Fruit fly (Drosophila melanogaster) whole organism, wandering third instar larva: Measurements from ENCODE around the gene CG33124.

Experiments
- Abd-B ChIP-seq: fragments of >200 bp; optimal IDR thresholded peaks from 2 replicates; lab custom pipeline; 2017; ENCODE audit warnings: missing biosample characterization, missing genetic modification characterization
- CG32264 ChIP-seq: fragments of 200-800 bp; sonication (Bioruptor generic); optimal IDR thresholded peaks from 2 replicates; lab custom pipeline; 2016; ENCODE audit warnings: missing biosample characterization, missing genetic modification characterization
- CG9705 ChIP-seq: fragments of 200-800 bp; sonication (Bioruptor generic); optimal IDR thresholded peaks from 2 replicates; lab custom pipeline; 2018; ENCODE audit warnings: missing biosample characterization, mild to moderate bottlenecking, missing genetic modification characterization
- CrebA ChIP-seq: fragments of 200-800 bp; sonication (Bioruptor generic); optimal IDR thresholded peaks from 2 replicates; lab custom pipeline; 2016; ENCODE audit warnings: missing biosample characterization, mild to moderate bottlenecking, missing genetic modification characterization, borderline replicate concordance
- Dfd ChIP-seq: fragments of >200 bp; optimal IDR thresholded peaks from 2 replicates; lab custom pipeline; 2017; ENCODE audit warnings: missing biosample characterization, missing genetic modification characterization
- Dif ChIP-seq: fragments of 200-275, 200-300 bp; sonication (Bioruptor generic); optimal IDR thresholded peaks from 2 replicates; lab custom pipeline; 2018; ENCODE audit warnings: missing biosample characterization, missing genetic modification characterization; ENCODE audit not compliant: partially characterized antibody
- GATAd ChIP-seq: sonication (Bioruptor generic); optimal IDR thresholded peaks from 2 replicates; lab custom pipeline; 2016; ENCODE audit warnings: missing biosample characterization, missing genetic modification characterization
- HLH106 ChIP-seq: fragments of 200-800 bp; optimal IDR thresholded peaks from 3 replicates; lab custom pipeline; 2019; ENCODE audit warnings: missing biosample characterization, mild to moderate bottlenecking, missing genetic modification characterization, moderate library complexity
- Hnf4 ChIP-seq: fragments of 200-800 bp; sonication (Bioruptor generic); optimal IDR thresholded peaks from 2 replicates; lab custom pipeline; 2016; ENCODE audit warnings: missing biosample characterization, mild to moderate bottlenecking, missing genetic modification characterization
- Hr78 ChIP-seq: fragments of >200 bp; optimal IDR thresholded peaks from 2 replicates; lab custom pipeline; 2017; ENCODE audit warnings: missing biosample characterization, missing genetic modification characterization
- Hr83 ChIP-seq: fragments of 200-300 bp; sonication (Bioruptor generic); optimal IDR thresholded peaks from 2 replicates; lab custom pipeline; 2016; ENCODE audit warnings: missing biosample characterization, mild to moderate bottlenecking, missing genetic modification characterization, moderate library complexity; ENCODE audit not compliant: poor library complexity, severe bottlenecking
- Jra ChIP-seq: sonication (Bioruptor generic); optimal IDR thresholded peaks from 2 replicates; lab custom pipeline; 2016; ENCODE audit warnings: missing biosample characterization, missing genetic modification characterization
- Mio ChIP-seq: sonication (Bioruptor generic); optimal IDR thresholded peaks from 2 replicates; lab custom pipeline; 2016; ENCODE audit warnings: missing biosample characterization, missing genetic modification characterization
- Myc ChIP-seq: fragments of >200 bp; optimal IDR thresholded peaks from 2 replicates; lab custom pipeline; 2017
- N ChIP-seq: fragments of >200 bp; optimal IDR thresholded peaks from 2 replicates; lab custom pipeline; 2018; ENCODE audit warnings: missing biosample characterization, missing external identifiers, missing genetic modification characterization
- OdsH ChIP-seq: fragments of 200-800 bp; sonication (Bioruptor generic); optimal IDR thresholded peaks from 2 replicates; lab custom pipeline; 2016; ENCODE audit warnings: missing biosample characterization, mild to moderate bottlenecking, missing genetic modification characterization
- Rel ChIP-seq, 2 experiments: fragments of 200-800 bp; sonication (Bioruptor generic) in 1 of 2; optimal IDR thresholded peaks; 2 replicates in 1 of 2; 3 replicates in 1 of 2; lab custom pipeline; 2016 to 2019; ENCODE audit warnings: mild to moderate bottlenecking in 2 of 2, missing biosample characterization in 2 of 2, missing genetic modification characterization in 2 of 2, moderate library complexity in 1 of 2
- Sp1 ChIP-seq: fragments of 200-800 bp; sonication (Bioruptor generic); optimal IDR thresholded peaks from 3 replicates; lab custom pipeline; 2019; ENCODE audit warnings: missing biosample characterization, mild to moderate bottlenecking, missing genetic modification characterization, moderate library complexity
- Vsx2 ChIP-seq: fragments of 200-300, 225-300 bp; sonication (Bioruptor generic); optimal IDR thresholded peaks from 2 replicates; lab custom pipeline; 2018; ENCODE audit warnings: missing biosample characterization, missing genetic modification characterization; ENCODE audit not compliant: partially characterized antibody
- br ChIP-seq: fragments of 200-800 bp; sonication (Bioruptor generic); optimal IDR thresholded peaks from 2 replicates; lab custom pipeline; 2016; ENCODE audit warnings: missing biosample characterization, missing genetic modification characterization
- brk ChIP-seq: fragments of 200-800 bp; sonication (Bioruptor generic); optimal IDR thresholded peaks from 2 replicates; lab custom pipeline; 2016; ENCODE audit warnings: missing biosample characterization, mild to moderate bottlenecking, missing genetic modification characterization
- dl ChIP-seq, 2 experiments: fragments of 175-275, 200-275 bp in 1 of 2; fragments of 200-275 bp in 1 of 2; sonication (Bioruptor generic); optimal IDR thresholded peaks; lab custom pipeline; 2018; ENCODE audit warnings: mild to moderate bottlenecking in 2 of 2, missing biosample characterization in 2 of 2, missing genetic modification characterization in 2 of 2, moderate library complexity in 2 of 2; ENCODE audit not compliant: partially characterized antibody in 2 of 2, insufficient read depth in 1 of 2
- dmrt93B ChIP-seq: fragments of 200-800 bp; sonication (Bioruptor generic); optimal IDR thresholded peaks from 2 replicates; lab custom pipeline; 2018; ENCODE audit warnings: missing biosample characterization, mild to moderate bottlenecking, missing genetic modification characterization
- dsf ChIP-seq: sonication (Bioruptor generic); optimal IDR thresholded peaks from 2 replicates; lab custom pipeline; 2016; ENCODE audit warnings: missing biosample characterization, missing genetic modification characterization, borderline replicate concordance
- ey ChIP-seq: fragments of 200-800 bp; sonication (Bioruptor generic); optimal IDR thresholded peaks from 2 replicates; lab custom pipeline; 2016; ENCODE audit warnings: missing biosample characterization, missing genetic modification characterization
- foxo ChIP-seq, 2 experiments: fragments of 200-800 bp; sonication (Bioruptor generic); optimal IDR thresholded peaks; 2 replicates in 1 of 2; 3 replicates in 1 of 2; lab custom pipeline; 2016 to 2017; ENCODE audit warnings: missing biosample characterization in 2 of 2, missing genetic modification characterization in 2 of 2
- fru ChIP-seq: fragments of 200-800 bp; sonication (Bioruptor generic); optimal IDR thresholded peaks from 3 replicates; lab custom pipeline; 2016; ENCODE audit warnings: missing biosample characterization, mild to moderate bottlenecking, missing genetic modification characterization
- h ChIP-seq: fragments of 200-800 bp; sonication (Bioruptor generic); optimal IDR thresholded peaks from 3 replicates; lab custom pipeline; 2016; ENCODE audit warnings: missing biosample characterization, mild to moderate bottlenecking, missing genetic modification characterization
- jim ChIP-seq: fragments of 175-275, 200-325 bp; sonication (Bioruptor generic); optimal IDR thresholded peaks from 2 replicates; lab custom pipeline; 2016; ENCODE audit warnings: missing biosample characterization, mild to moderate bottlenecking, missing genetic modification characterization
- lola ChIP-seq: fragments of >200 bp; optimal IDR thresholded peaks from 2 replicates; lab custom pipeline; 2017; ENCODE audit warnings: missing biosample characterization, missing genetic modification characterization
- pan ChIP-seq: fragments of >200 bp; optimal IDR thresholded peaks from 2 replicates; lab custom pipeline; 2017
- psq ChIP-seq: fragments of 200-800 bp; sonication (Bioruptor generic); optimal IDR thresholded peaks from 3 replicates; lab custom pipeline; 2017; ENCODE audit warnings: missing biosample characterization, mild to moderate bottlenecking, missing genetic modification characterization, moderate library complexity
- rgr ChIP-seq: fragments of 200-800 bp; sonication (Bioruptor generic); optimal IDR thresholded peaks from 3 replicates; lab custom pipeline; 2016; ENCODE audit warnings: missing biosample characterization, mild to moderate bottlenecking, missing genetic modification characterization
- sage ChIP-seq: fragments of 200-800 bp; sonication (Bioruptor generic); optimal IDR thresholded peaks from 2 replicates; lab custom pipeline; 2016; ENCODE audit warnings: missing biosample characterization, mild to moderate bottlenecking, missing genetic modification characterization
- sv ChIP-seq: fragments of 200-800 bp; sonication (Bioruptor generic); optimal IDR thresholded peaks from 3 replicates; lab custom pipeline; 2016; ENCODE audit warnings: missing biosample characterization, missing genetic modification characterization
- tai ChIP-seq: sonication (Bioruptor generic); optimal IDR thresholded peaks from 2 replicates; lab custom pipeline; 2016; ENCODE audit warnings: missing biosample characterization, missing genetic modification characterization
- usp ChIP-seq: fragments of >200 bp; optimal IDR thresholded peaks from 2 replicates; lab custom pipeline; 2017; ENCODE audit warnings: missing biosample characterization, missing genetic modification characterization
- woc ChIP-seq: sonication (Bioruptor generic); optimal IDR thresholded peaks from 2 replicates; lab custom pipeline; 2016; ENCODE audit warnings: missing biosample characterization, mild to moderate bottlenecking, missing genetic modification characterization

The CG33124 gene

DNA sequence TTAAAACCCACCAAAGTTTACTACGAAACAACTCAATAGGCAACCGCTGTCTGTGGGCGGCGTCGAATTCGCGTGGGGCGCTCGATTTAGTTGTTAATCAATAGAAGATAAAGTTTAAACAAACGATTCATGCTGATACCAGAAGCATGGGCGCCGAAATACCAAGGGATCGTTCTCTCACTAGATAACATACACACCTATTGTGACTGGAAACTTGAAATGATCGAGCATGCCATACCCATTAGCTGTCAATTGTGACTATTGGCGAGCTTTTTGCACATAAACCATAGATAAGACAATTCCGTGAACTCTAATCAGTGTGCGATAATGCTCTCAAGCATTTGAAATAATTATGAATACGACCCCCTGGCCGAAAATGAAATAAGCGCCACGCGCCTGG, 29.5 kb downstream of the CG33124 start:
- TF ChIP-seq Hr78 (no peak), br (no peak), Hr83 (GFP tag; lab: Kevin White, UChicago) (no peak), Abd-B (GFP tag; lab: Kevin White, UChicago) (no peak), dl (GFP tag; optimal IDR thresholded peaks at IDR 0.05; lab: Kevin White, UChicago; ENCODE audit: insufficient read depth in 1 of 2, partially characterized antibody in 2 of 2) (no peak), Hnf4 (GFP tag; lab: Kevin White, UChicago) (no peak), rgr (GFP tag; lab: Kevin White, UChicago) (no peak), sv (GFP tag; lab: Kevin White, UChicago) (peak; percentile 37), sage (GFP tag; lab: Kevin White, UChicago) (no peak), h (peak; percentile 30), CG32264 (GFP tag; lab: Kevin White, UChicago) (no peak), Dfd (no peak), Rel (GFP tag; optimal IDR thresholded peaks at IDR 0.05; lab: Kevin White, UChicago) (no peak), Rel (tag; optimal IDR thresholded peaks at IDR 0.05; lab: Kevin White, UChicago) (no peak)

DNA sequence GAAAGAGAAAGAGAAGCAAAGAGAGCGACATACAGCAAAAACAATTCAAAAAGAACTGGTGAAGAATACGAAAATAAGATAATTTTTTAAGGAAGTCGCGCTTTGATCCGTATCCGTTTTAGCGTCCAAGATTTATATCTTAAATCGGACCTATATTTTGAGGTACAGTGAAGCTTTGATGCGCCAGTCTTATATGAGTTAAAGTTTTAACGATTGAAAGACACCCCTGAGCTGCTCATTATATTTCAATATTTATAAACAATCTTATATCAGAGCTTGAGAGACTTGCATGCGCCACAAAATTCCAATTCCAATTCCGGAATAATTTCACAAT, 30.1 kb downstream of the CG33124 start:
- TF ChIP-seq rgr (GFP tag; lab: Kevin White, UChicago), result no peak
- peak; percentile 14 to 34 for TF ChIP-seq foxo (GFP tag; optimal IDR thresholded peaks at IDR 0.05; lab: Kevin White, UChicago)
- no peak for TF ChIP-seq Dif
- TF ChIP-seq CrebA (GFP tag; lab: Kevin White, UChicago), result no peak
- TF ChIP-seq psq, result no peak
- no peak for TF ChIP-seq GATAd
- TF ChIP-seq Rel (GFP tag; optimal IDR thresholded peaks at IDR 0.05; lab: Kevin White, UChicago), result no peak
- TF ChIP-seq Rel (tag; optimal IDR thresholded peaks at IDR 0.05; lab: Kevin White, UChicago), result no peak
- no peak for TF ChIP-seq brk (GFP tag; lab: Kevin White, UChicago)
- TF ChIP-seq Myc (lab: Kevin White, UChicago), result no peak
- no peak for TF ChIP-seq Sp1
- TF ChIP-seq ey (GFP tag; lab: Kevin White, UChicago), result peak; percentile 13
- TF ChIP-seq dmrt93B (GFP tag; lab: Kevin White, UChicago), result no peak
- no peak for TF ChIP-seq Abd-B (GFP tag; lab: Kevin White, UChicago)
- no peak for TF ChIP-seq br
- TF ChIP-seq Vsx2, result no peak

DNA sequence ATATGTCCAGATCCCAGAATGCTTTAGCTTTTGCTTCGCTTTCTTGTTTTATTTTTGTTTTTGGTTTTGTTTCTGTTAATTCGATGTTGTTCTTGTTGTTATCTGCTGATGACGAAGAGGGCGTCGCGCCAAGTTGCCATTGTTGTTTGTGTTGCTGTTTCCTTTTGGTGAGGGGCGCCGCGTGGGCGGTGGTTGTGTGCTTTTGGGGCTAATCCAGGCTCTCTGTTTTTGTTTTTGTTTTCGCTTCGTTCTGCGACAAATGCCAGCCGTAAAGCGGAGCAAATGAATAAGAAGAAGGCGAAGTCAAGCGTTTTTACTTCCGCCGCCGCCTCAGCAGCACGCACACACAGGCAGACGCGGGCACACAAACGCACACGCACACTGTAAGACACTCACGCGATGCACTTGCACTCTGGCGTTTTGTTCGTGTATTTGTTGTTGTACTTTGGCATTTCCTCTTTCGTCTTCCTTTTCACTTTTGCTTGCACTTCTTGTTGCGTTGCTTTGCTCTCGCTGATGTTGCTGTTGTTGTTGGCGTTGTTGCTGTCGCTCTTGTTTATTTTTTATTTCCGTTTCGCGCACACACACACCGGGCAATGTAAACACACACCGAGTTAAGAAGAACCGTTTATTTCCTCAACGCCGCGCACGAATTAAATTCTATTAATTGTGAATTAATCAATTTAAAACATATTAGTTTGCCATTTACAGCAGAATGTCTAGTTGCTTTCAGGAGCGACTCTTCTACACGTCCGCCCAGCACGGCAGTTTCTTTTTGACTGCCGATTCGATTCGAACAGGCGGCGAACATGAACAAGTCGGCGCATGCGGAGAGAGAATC, 30.7 kb downstream of the CG33124 start, which contains the start of gene aop:
aop (minus strand) TSS at position 786 of the 841 bp plus-strand sequence.
- TF ChIP-seq dl (GFP tag; optimal IDR thresholded peaks at IDR 0.05; lab: Kevin White, UChicago; ENCODE audit: insufficient read depth in 1 of 2, partially characterized antibody in 2 of 2), result peak in 1 of 2 experiments; percentile 74
- TF ChIP-seq sage (GFP tag; lab: Kevin White, UChicago), result no peak
- TF ChIP-seq tai (GFP tag; lab: Kevin White, UChicago), result no peak
- no peak for TF ChIP-seq br
- peak; percentile 50 for TF ChIP-seq Dfd
- no peak for TF ChIP-seq dsf (GFP tag; lab: Kevin White, UChicago)
- TF ChIP-seq Abd-B (GFP tag; lab: Kevin White, UChicago), result no peak
- no peak for TF ChIP-seq sv (GFP tag; lab: Kevin White, UChicago)
- peak; percentile 4 for TF ChIP-seq Hnf4 (GFP tag; lab: Kevin White, UChicago)
- no peak for TF ChIP-seq Rel (GFP tag; optimal IDR thresholded peaks at IDR 0.05; lab: Kevin White, UChicago)
- peak; percentile 63 for TF ChIP-seq Rel (tag; optimal IDR thresholded peaks at IDR 0.05; lab: Kevin White, UChicago)
- no peak for TF ChIP-seq N (GFP tag; lab: Kevin White, UChicago)
- no peak for TF ChIP-seq jim
- TF ChIP-seq lola (GFP tag; lab: Kevin White, UChicago), result no peak
- TF ChIP-seq Jra (GFP tag; lab: Kevin White, UChicago), result no peak
- TF ChIP-seq GATAd, result no peak
- TF ChIP-seq Hr78, result no peak
- peak; percentile 11 for TF ChIP-seq fru (GFP tag; lab: Kevin White, UChicago)
- TF ChIP-seq Vsx2, result peak; percentile 54
- TF ChIP-seq Mio (GFP tag; lab: Kevin White, UChicago), result no peak
- TF ChIP-seq Hr83 (GFP tag; lab: Kevin White, UChicago), result peak; percentile 50
- peak; percentile 50 for TF ChIP-seq h
- peak; percentile 95 for TF ChIP-seq psq
- no peak for TF ChIP-seq CG9705 (GFP tag; lab: Kevin White, UChicago)
- TF ChIP-seq Dif, result peak; percentile 68
- TF ChIP-seq HLH106 (tag; lab: Kevin White, UChicago), result peak; percentile 18
- TF ChIP-seq ey (GFP tag; lab: Kevin White, UChicago), result no peak
- TF ChIP-seq woc (GFP tag; lab: Kevin White, UChicago), result no peak
- no peak for TF ChIP-seq dmrt93B (GFP tag; lab: Kevin White, UChicago)
- TF ChIP-seq CrebA (GFP tag; lab: Kevin White, UChicago), result no peak
- peak; percentile 59 for TF ChIP-seq rgr (GFP tag; lab: Kevin White, UChicago)
- TF ChIP-seq OdsH (GFP tag; lab: Kevin White, UChicago), result no peak
- no peak for TF ChIP-seq foxo (GFP tag; optimal IDR thresholded peaks at IDR 0.05; lab: Kevin White, UChicago)
- TF ChIP-seq CG32264 (GFP tag; lab: Kevin White, UChicago), result no peak
- no peak for TF ChIP-seq usp (GFP tag; lab: Kevin White, UChicago)
- no peak for TF ChIP-seq Myc (lab: Kevin White, UChicago)
- no peak for TF ChIP-seq brk (GFP tag; lab: Kevin White, UChicago)
- TF ChIP-seq pan, result no peak
- peak; percentile 67 for TF ChIP-seq Sp1
